Worm (Caenorhabditis elegans) whole organism, L3 larva: Measurements from ENCODE around the gene srxa-10.
A peak's percentile ranks its signal among the peaks of the same experiment; 100 is the strongest.

Experiments used
- R02D3.7 ChIP-seq: fragments of 150-350 bp; optimal IDR thresholded peaks from 2 replicates; lab custom pipeline; 2014; ENCODE audit warnings: missing biosample characterization, missing genetic modification characterization
- ZK546.5 ChIP-seq: sonication (generic microtip); optimal IDR thresholded peaks from 2 replicates; lab custom pipeline; 2017; ENCODE audit warnings: missing biosample characterization, missing genetic modification characterization
- ama-1 ChIP-seq: fragments of 150-350 bp; optimal IDR thresholded peaks from 2 replicates; lab custom pipeline; 2018
- ceh-16 ChIP-seq: sonication (generic microtip); optimal IDR thresholded peaks from 2 replicates; lab custom pipeline; 2017; ENCODE audit warnings: missing biosample characterization, missing genetic modification characterization
- ceh-28 ChIP-seq: fragments of 150-350 bp; optimal IDR thresholded peaks from 2 replicates; lab custom pipeline; 2014; ENCODE audit warnings: missing biosample characterization, missing genetic modification reagents, missing genetic modification characterization
- ceh-9 ChIP-seq: sonication (generic microtip); optimal IDR thresholded peaks from 2 replicates; lab custom pipeline; 2018; ENCODE audit warnings: missing biosample characterization, missing genetic modification characterization
- egl-27 ChIP-seq: sonication (generic microtip); optimal IDR thresholded peaks from 4 replicates; lab custom pipeline; 2017; ENCODE audit warnings: missing biosample characterization, missing genetic modification reagents, missing genetic modification characterization
- egl-5 ChIP-seq: fragments of 150-350 bp; optimal IDR thresholded peaks from 2 replicates; lab custom pipeline; 2017; ENCODE audit warnings: missing biosample characterization, missing genetic modification reagents, missing genetic modification characterization, inconsistent platforms
- elt-1 ChIP-seq: fragments of 150-350 bp; optimal IDR thresholded peaks from 2 replicates; lab custom pipeline; 2014; ENCODE audit warnings: missing biosample characterization, missing genetic modification characterization
- elt-2 ChIP-seq: sonication (generic microtip); optimal IDR thresholded peaks from 2 replicates; lab custom pipeline; 2016; ENCODE audit warnings: missing genetic modification reagents, mild to moderate bottlenecking, missing genetic modification characterization, missing compliant biosample characterization
- elt-3 ChIP-seq, 3 experiments: fragments of 150-350 bp in 1 of 3; sonication (generic microtip) in 2 of 3; optimal IDR thresholded peaks; 2 replicates in 2 of 3; 4 replicates in 1 of 3; lab custom pipeline; 2014 to 2017; ENCODE audit warnings: missing biosample characterization in 3 of 3, missing genetic modification characterization in 3 of 3
- fkh-10 ChIP-seq: sonication (generic microtip); optimal IDR thresholded peaks from 2 replicates; lab custom pipeline; 2017; ENCODE audit warnings: missing biosample characterization, missing genetic modification reagents, missing genetic modification characterization
- jun-1 ChIP-seq: fragments of 150-350 bp; optimal IDR thresholded peaks from 2 replicates; lab custom pipeline; 2014; ENCODE audit warnings: missing biosample characterization, missing genetic modification reagents, missing genetic modification characterization
- lin-15B ChIP-seq: fragments of 150-350 bp; optimal IDR thresholded peaks from 2 replicates; lab custom pipeline; 2014; ENCODE audit warnings: missing biosample characterization, missing genetic modification characterization
- lin-39 ChIP-seq: fragments of 150-350 bp; optimal IDR thresholded peaks from 2 replicates; lab custom pipeline; 2018; ENCODE audit warnings: missing biosample characterization, missing genetic modification reagents, missing genetic modification characterization
- lsy-12 ChIP-seq: sonication (generic microtip); optimal IDR thresholded peaks from 2 replicates; lab custom pipeline; 2016; ENCODE audit warnings: mild to moderate bottlenecking, missing genetic modification characterization, missing compliant biosample characterization
- mdl-1 ChIP-seq: fragments of 150-350 bp; optimal IDR thresholded peaks from 2 replicates; lab custom pipeline; 2014; ENCODE audit warnings: missing biosample characterization, missing genetic modification characterization
- nfya-1 ChIP-seq: sonication (generic microtip); optimal IDR thresholded peaks from 2 replicates; lab custom pipeline; 2017; ENCODE audit warnings: missing genetic modification characterization, mild to moderate bottlenecking, missing compliant biosample characterization, antibody characterized with exemption, moderate library complexity; ENCODE audit not compliant: insufficient read depth
- nhr-12 ChIP-seq: fragments of 150-350 bp; optimal IDR thresholded peaks from 2 replicates; lab custom pipeline; 2014; ENCODE audit warnings: missing biosample characterization, missing genetic modification characterization
- nhr-23 ChIP-seq: fragments of 150-350 bp; optimal IDR thresholded peaks from 2 replicates; lab custom pipeline; 2014; ENCODE audit warnings: missing biosample characterization, missing genetic modification reagents, missing genetic modification characterization
- nhr-25 ChIP-seq: sonication (generic microtip); optimal IDR thresholded peaks from 2 replicates; lab custom pipeline; 2017; ENCODE audit warnings: missing biosample characterization, missing genetic modification characterization
- nhr-28 ChIP-seq: fragments of 150-350 bp; optimal IDR thresholded peaks from 2 replicates; lab custom pipeline; 2014; ENCODE audit warnings: missing biosample characterization, missing genetic modification characterization
- nhr-43 ChIP-seq: sonication (generic microtip); optimal IDR thresholded peaks from 2 replicates; lab custom pipeline; 2016; ENCODE audit warnings: mild to moderate bottlenecking, missing genetic modification characterization, missing compliant biosample characterization; ENCODE audit not compliant: poor library complexity, severe bottlenecking
- nhr-76 ChIP-seq: fragments of 150-350 bp; sonication (generic microtip); optimal IDR thresholded peaks from 5 replicates; lab custom pipeline; 2014; ENCODE audit warnings: missing biosample characterization, missing genetic modification characterization
- pha-4 ChIP-seq: fragments of 150-350 bp; optimal IDR thresholded peaks from 2 replicates; lab custom pipeline; 2014; ENCODE audit warnings: missing biosample characterization, missing genetic modification reagents, missing genetic modification characterization
- sea-2 ChIP-seq: fragments of 150-350 bp; sonication (generic microtip); optimal IDR thresholded peaks from 4 replicates; lab custom pipeline; 2014; ENCODE audit warnings: missing biosample characterization, missing genetic modification reagents, missing genetic modification characterization
- skn-1 ChIP-seq: fragments of 150-350 bp; optimal IDR thresholded peaks from 2 replicates; lab custom pipeline; 2014; ENCODE audit warnings: missing biosample characterization, missing genetic modification characterization
- snpc-4 ChIP-seq: fragments of 150-350 bp; optimal IDR thresholded peaks from 2 replicates; lab custom pipeline; 2014; ENCODE audit warnings: missing biosample characterization, missing genetic modification characterization
- tbx-2 ChIP-seq: sonication (generic microtip); optimal IDR thresholded peaks from 2 replicates; lab custom pipeline; 2016; ENCODE audit warnings: mild to moderate bottlenecking, missing genetic modification characterization, missing compliant biosample characterization
- zag-1 ChIP-seq: fragments of 150-350 bp; optimal IDR thresholded peaks from 2 replicates; lab custom pipeline; 2014; ENCODE audit warnings: missing biosample characterization, missing genetic modification characterization
- ztf-11 ChIP-seq: fragments of 150-350 bp; optimal IDR thresholded peaks from 2 replicates; lab custom pipeline; 2014; ENCODE audit warnings: missing biosample characterization, missing genetic modification characterization
- ztf-4 ChIP-seq: fragments of 150-350 bp; optimal IDR thresholded peaks from 2 replicates; lab custom pipeline; 2014; ENCODE audit warnings: missing biosample characterization, missing genetic modification characterization

The srxa-10 gene

DNA sequence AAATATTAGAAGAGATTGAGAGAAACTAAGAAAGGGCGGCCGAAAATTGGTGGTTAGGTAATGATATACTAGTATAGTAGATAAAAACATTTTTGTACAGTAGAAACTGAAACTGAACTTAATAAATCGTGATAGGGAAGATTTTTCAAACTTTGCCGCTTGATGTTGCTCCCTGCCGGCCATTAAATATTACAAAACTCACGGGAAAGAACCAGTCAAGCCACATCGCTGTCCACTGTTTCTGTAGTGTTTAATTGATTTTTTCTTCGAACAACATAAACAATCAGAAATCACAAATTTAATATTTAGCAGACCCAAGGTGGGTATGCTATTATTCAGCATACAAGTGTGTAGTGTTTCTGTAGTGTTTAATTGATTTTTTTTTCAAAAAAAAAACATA is 45.3 kb downstream of the srxa-10 start, which contains the start of gene T05G5.5:
T05G5.5 (minus strand) TSS at position 359 of the 400 bp plus-strand sequence.
- TF ChIP-seq elt-3 (tag; optimal IDR thresholded peaks at IDR 0.05; lab: Kevin White, UChicago) (no peak), nhr-43 (tag; lab: Kevin White, UChicago) (peak; percentile 79), ama-1 (lab: Kevin White, UChicago) (peak; percentile 59), elt-2 (tag; lab: Kevin White, UChicago) (peak; percentile 5)

- no peak for TF ChIP-seq egl-27 (tag; lab: Kevin White, UChicago)
- no peak for TF ChIP-seq lsy-12 (tag; lab: Kevin White, UChicago)
- no peak for TF ChIP-seq nhr-23 (tag; lab: Kevin White, UChicago)
- TF ChIP-seq nhr-76: no peak
- TF ChIP-seq zag-1 (tag; lab: Kevin White, UChicago): no peak
- no peak for TF ChIP-seq nhr-43 (tag; lab: Kevin White, UChicago)
- TF ChIP-seq ceh-28 (tag; lab: Kevin White, UChicago): no peak
These were observed 47.7 kb downstream of the srxa-10 start, which contains the start of gene T05G5.4 for ce11 chrIII:9748694-9749093. T05G5.4 (plus strand) TSS chrIII:9748934.

- no peak for TF ChIP-seq lin-39 (tag; lab: Kevin White, UChicago)
- TF ChIP-seq jun-1 (tag; lab: Kevin White, UChicago): no peak
- no peak for TF ChIP-seq ceh-9 (tag; lab: Kevin White, UChicago)
- no peak for TF ChIP-seq mdl-1
- peak; percentile 69 for TF ChIP-seq pha-4 (tag; lab: Kevin White, UChicago)
- no peak for TF ChIP-seq R02D3.7 (tag; lab: Kevin White, UChicago)
- no peak for TF ChIP-seq lsy-12 (tag; lab: Kevin White, UChicago)
- peak; percentile 65 for TF ChIP-seq lin-15B
- TF ChIP-seq ama-1 (lab: Kevin White, UChicago): no peak
- TF ChIP-seq nhr-25 (tag; lab: Kevin White, UChicago): peak; percentile 40
- TF ChIP-seq ceh-28 (tag; lab: Kevin White, UChicago): no peak
- peak; percentile 73 for TF ChIP-seq nfya-1 (tag; lab: Kevin White, UChicago)
- no peak for TF ChIP-seq fkh-10
- TF ChIP-seq nhr-23 (tag; lab: Kevin White, UChicago): peak; percentile 2
- no peak for TF ChIP-seq ztf-11
These were observed 49.2 kb downstream of the srxa-10 start, which contains the start of the genes iff-1 and cdk-1 for ce11 chrIII:9747133-9747532. iff-1 (minus strand) TSS chrIII:9747193. cdk-1 (plus strand) TSS chrIII:9747472.

DNA sequence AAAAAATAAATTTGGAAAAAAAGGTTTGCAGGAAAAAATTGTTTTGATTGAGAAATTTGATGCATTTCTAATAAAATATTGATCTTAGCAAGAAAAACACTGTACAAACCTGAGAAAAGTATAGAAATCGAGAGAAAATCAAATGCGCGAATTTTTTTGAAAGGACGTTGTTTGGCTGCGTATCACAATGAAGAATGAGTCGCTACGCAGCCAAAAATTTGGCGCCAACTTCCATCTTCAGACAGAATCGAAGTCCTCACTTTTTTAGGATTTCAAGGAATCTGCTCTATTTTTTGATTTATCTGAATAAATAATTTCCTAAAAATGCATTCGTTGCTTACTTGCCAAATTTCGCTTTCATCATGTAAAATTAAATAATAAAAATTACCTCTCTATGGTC is 49.7 kb downstream of the srxa-10 start:
- TF ChIP-seq nhr-23 (tag; lab: Kevin White, UChicago): no peak
- no peak for TF ChIP-seq elt-1
- no peak for TF ChIP-seq ceh-28 (tag; lab: Kevin White, UChicago)
- TF ChIP-seq ceh-16: no peak
- no peak for TF ChIP-seq ztf-4 (tag; lab: Kevin White, UChicago)
- no peak for TF ChIP-seq nhr-43 (tag; lab: Kevin White, UChicago)
- TF ChIP-seq snpc-4 (tag; lab: Kevin White, UChicago): no peak
- no peak for TF ChIP-seq nhr-12 (tag; lab: Kevin White, UChicago)
- no peak for TF ChIP-seq nhr-28
- no peak for TF ChIP-seq mdl-1
- no peak for TF ChIP-seq sea-2
- TF ChIP-seq egl-5 (tag; lab: Kevin White, UChicago): no peak
- no peak for TF ChIP-seq lsy-12 (tag; lab: Kevin White, UChicago)
- TF ChIP-seq ztf-11: no peak
- TF ChIP-seq lin-15B: no peak
- TF ChIP-seq tbx-2 (tag; lab: Kevin White, UChicago): no peak
- TF ChIP-seq zag-1 (tag; lab: Kevin White, UChicago): no peak
- no peak for TF ChIP-seq ZK546.5 (tag; lab: Kevin White, UChicago)
- TF ChIP-seq, all 47 proteins: peak for 0

- TF ChIP-seq egl-5 (tag; lab: Kevin White, UChicago) (peak; percentile 43), skn-1 (tag; lab: Kevin White, UChicago) (no peak), mdl-1 (no peak), nhr-25 (tag; lab: Kevin White, UChicago) (no peak), tbx-2 (tag; lab: Kevin White, UChicago) (no peak), jun-1 (tag; lab: Kevin White, UChicago) (no peak)
These were observed 50.9 kb downstream of the srxa-10 start for ce11 chrIII:9745333-9745897.
